Worm (Caenorhabditis elegans): ENCODE results near the gene srsx-25.

- TF ChIP-seq ztf-29 (GFP tag; IDR thresholded peaks at IDR 0.05) (no peak), med-1 (GFP tag; optimal IDR thresholded peaks at IDR 0.05; ENCODE audit: insufficient read depth) (no peak), ztf-23 (GFP tag; IDR thresholded peaks at IDR 0.05) (no peak), tab-1 (GFP tag; IDR thresholded peaks at IDR 0.05) (no peak), klf-2 (GFP tag; conservative IDR thresholded peaks at IDR 0.05) (no peak), flt-1 (GFP tag; IDR thresholded peaks at IDR 0.05) (no peak), cog-1 (tag; optimal IDR thresholded peaks at IDR 0.05) (no peak), T22C8.4 (GFP tag; IDR thresholded peaks at IDR 0.05) (no peak), ref-1 (GFP tag; conservative IDR thresholded peaks at IDR 0.05) (no peak)
These were observed 5.3 kb downstream of the srsx-25 start, which contains the start of the genes rla-2, popl-7 and Y62E10A.24 for ce11 chrIV:13370235-13370739.
